Fruit fly (Drosophila melanogaster): ENCODE measurements around the gene ush.
A peak's percentile ranks its signal among the peaks of the same experiment; 100 is the strongest.

- peak; percentile 41 for TF ChIP-seq pad (GFP tag; optimal IDR thresholded peaks at IDR 0.05)
- TF ChIP-seq tj (GFP tag; optimal IDR thresholded peaks at IDR 0.05), result peak; percentile 38
- no peak for TF ChIP-seq cnc (optimal IDR thresholded peaks at IDR 0.05)
- TF ChIP-seq Crg-1 (GFP tag; optimal IDR thresholded peaks at IDR 0.05), result peak; percentile 52
- TF ChIP-seq CG12768 (GFP tag; optimal IDR thresholded peaks at IDR 0.05), result peak; percentile 77
- TF ChIP-seq kay (GFP tag; ENCODE audit: borderline replicate concordance), result no peak
- peak; percentile 80 for TF ChIP-seq CG1620 (GFP tag; optimal IDR thresholded peaks at IDR 0.05)
- TF ChIP-seq CG11617 (GFP tag; optimal IDR thresholded peaks at IDR 0.05), result peak; percentile 54
These were observed 14.4 kb downstream of the ush start for dm6 chr2L:490150-491095.

All from whole organism, adult.